Fruit fly (Drosophila melanogaster) Kc167 (cell line): Measurements from ENCODE around the gene Bug22.

ENCODE experiments used
- Myc ChIP-seq: fragments of >200 bp; optimal IDR thresholded peaks from 2 replicates; lab custom pipeline; 2017; ENCODE audit warnings: missing external identifiers
- Sin3A ChIP-seq: fragments of >200 bp; optimal IDR thresholded peaks from 2 replicates; lab custom pipeline; 2018; ENCODE audit warnings: missing external identifiers
- h ChIP-seq: fragments of >200 bp; optimal IDR thresholded peaks from 3 replicates; lab custom pipeline; 2018; ENCODE audit warnings: missing external identifiers
- insv ChIP-seq: fragments of >200 bp; optimal IDR thresholded peaks from 3 replicates; lab custom pipeline; 2018; ENCODE audit warnings: missing external identifiers
- psq ChIP-seq: fragments of >200 bp; optimal IDR thresholded peaks from 2 replicates; lab custom pipeline; 2017; ENCODE audit warnings: missing external identifiers
- ttk ChIP-seq: sonication (Bioruptor generic); optimal IDR thresholded peaks from 2 replicates; lab custom pipeline; 2017; ENCODE audit warnings: missing external identifiers

DNA sequence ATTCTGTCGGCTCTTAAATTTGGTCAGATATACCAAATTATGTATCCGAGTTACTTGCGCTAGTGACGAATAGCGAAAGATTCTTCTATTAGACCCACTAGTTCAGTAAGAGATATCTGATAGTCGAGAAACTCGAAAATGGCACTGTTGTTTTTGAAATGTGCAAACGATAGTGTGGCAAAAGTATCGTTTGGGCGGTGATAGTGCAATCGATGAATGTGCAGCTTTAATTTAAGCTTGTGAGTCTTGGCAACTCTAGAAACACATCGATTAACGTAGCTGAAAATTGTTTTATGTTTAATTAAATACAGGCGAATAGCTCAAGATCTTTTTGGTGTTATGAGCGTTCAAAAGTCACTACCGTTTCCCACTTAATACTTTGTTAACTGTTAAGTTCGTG, 6.6 kb upstream of the Bug22 start, which contains the start of gene STUB1:
- TF ChIP-seq Myc (lab: Kevin White, UChicago), result no peak
- TF ChIP-seq psq (lab: Kevin White, UChicago), result no peak
- no peak for TF ChIP-seq Sin3A (lab: Kevin White, UChicago)
- TF ChIP-seq insv (lab: Kevin White, UChicago), result no peak
- no peak for TF ChIP-seq h (lab: Kevin White, UChicago)
- no peak for TF ChIP-seq ttk (lab: Kevin White, UChicago)
